Worm (Caenorhabditis elegans): Measurements from ENCODE around the gene F13H8.6.
A peak's percentile ranks its signal among the peaks of the same experiment; 100 is the strongest.

F13H8.6 gene

DNA sequence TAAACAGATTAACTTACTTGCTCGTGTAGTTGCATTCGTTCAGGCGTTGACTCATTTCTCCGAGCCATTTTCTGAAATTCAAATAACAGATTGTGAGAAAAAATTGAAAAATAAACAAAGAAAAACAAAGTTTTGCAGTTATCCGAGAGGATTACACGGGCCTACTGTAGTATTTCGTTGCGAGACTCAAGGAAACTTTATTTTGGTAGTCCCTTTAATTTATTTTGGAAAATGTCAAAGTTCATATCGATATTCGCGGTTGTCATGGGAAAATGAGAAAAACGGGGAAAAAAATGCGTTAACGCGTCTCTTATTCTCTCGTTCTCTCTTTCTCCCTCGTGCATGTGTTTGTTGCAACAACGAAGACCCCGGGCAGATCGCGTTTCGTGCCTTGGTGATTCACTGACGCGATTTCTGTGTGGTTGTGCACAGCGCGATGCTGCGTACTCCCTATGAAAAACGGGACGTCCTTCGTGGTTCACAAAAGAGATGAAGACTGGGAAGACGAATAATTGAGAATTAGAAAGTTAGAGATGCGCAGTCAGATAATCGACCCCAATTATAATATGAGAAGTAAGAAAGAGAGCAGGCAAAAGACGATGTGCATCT lies 44.6 kb upstream of the F13H8.6 start, which contains the start of gene set-4 (continued):
- TF ChIP-seq ZK546.5 (tag; optimal IDR thresholded peaks at IDR 0.05), result no peak
- TF ChIP-seq nhr-25 (tag; optimal IDR thresholded peaks at IDR 0.05), result peak; percentile 98
- peak; percentile 84 for TF ChIP-seq elt-2 (tag; optimal IDR thresholded peaks at IDR 0.05)
- TF ChIP-seq lsy-12 (tag; optimal IDR thresholded peaks at IDR 0.05), result peak; percentile 86
- peak; percentile 75 for TF ChIP-seq R02D3.7 (tag; optimal IDR thresholded peaks at IDR 0.05)
- TF ChIP-seq nfya-1 (tag; optimal IDR thresholded peaks at IDR 0.05; ENCODE audit: insufficient read depth), result peak; percentile 94
- peak; percentile 60 for TF ChIP-seq egl-27 (tag; optimal IDR thresholded peaks at IDR 0.05)
- TF ChIP-seq ama-1 (optimal IDR thresholded peaks at IDR 0.05), result peak; percentile 54
- TF ChIP-seq elt-3 (tag; optimal IDR thresholded peaks at IDR 0.05), result peak in 1 of 3 experiments; percentile 55
- no peak for TF ChIP-seq nhr-77 (tag; optimal IDR thresholded peaks at IDR 0.05)
- TF ChIP-seq unc-62 (GFP tag; optimal IDR thresholded peaks at IDR 0.05), result peak; percentile 46
- TF ChIP-seq egl-5 (tag; optimal IDR thresholded peaks at IDR 0.05), result peak; percentile 86
- no peak for TF ChIP-seq fkh-2 (tag; optimal IDR thresholded peaks at IDR 0.05)

DNA sequence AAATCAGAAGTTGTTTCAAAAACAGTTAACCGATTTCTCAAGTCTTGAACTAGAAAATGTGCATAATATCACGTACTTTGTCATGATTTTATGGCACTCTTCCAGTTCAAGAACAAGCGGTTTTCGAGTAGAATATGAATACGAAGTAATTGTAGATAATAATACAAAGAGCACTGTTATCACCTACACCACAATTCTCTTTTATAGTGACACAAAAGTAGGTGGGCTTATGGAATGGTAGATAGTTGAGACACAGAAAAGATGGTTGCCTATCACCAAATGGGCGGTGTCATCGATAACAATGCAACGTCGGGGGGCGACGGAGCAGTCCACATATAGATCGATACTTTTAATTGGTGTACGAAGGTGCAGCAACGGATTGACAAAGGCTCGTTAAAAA lies 41.9 kb upstream of the F13H8.6 start:
- peak; percentile 61 for TF ChIP-seq pha-4 (tag; optimal IDR thresholded peaks at IDR 0.05)
- peak; percentile 81 for TF ChIP-seq jun-1 (tag; optimal IDR thresholded peaks at IDR 0.05)
- no peak for TF ChIP-seq fos-1 (tag; optimal IDR thresholded peaks at IDR 0.05)
- no peak for TF ChIP-seq ceh-28 (tag; optimal IDR thresholded peaks at IDR 0.05)
- peak; percentile 96 for TF ChIP-seq pqm-1 (tag; optimal IDR thresholded peaks at IDR 0.05)
- peak; percentile 8 for TF ChIP-seq nfya-1 (tag; optimal IDR thresholded peaks at IDR 0.05; ENCODE audit: insufficient read depth)
- peak; percentile 99 for TF ChIP-seq elt-2 (tag; optimal IDR thresholded peaks at IDR 0.05)

DNA sequence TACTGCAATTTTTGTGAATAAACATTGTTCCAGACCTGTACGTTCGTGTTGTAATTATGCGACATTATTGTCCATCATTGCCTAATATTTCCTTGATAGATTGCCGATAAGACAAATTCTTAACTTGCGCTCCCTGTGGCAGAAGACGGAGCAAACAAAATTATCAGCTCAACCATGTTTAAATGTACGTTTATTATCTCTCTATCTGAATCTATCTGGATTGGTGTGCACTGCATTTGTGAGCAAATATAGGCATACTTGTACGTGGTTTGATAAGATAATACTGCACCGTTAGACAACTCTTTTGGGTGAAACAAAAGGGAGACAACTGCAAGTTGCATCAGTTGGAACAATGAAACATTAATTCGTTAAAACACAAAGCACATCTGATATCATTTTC lies 40.6 kb upstream of the F13H8.6 start:
- no peak for TF ChIP-seq lin-39 (tag; optimal IDR thresholded peaks at IDR 0.05)
- TF ChIP-seq elt-3 (tag; optimal IDR thresholded peaks at IDR 0.05), result no peak
- TF ChIP-seq egl-5 (tag; optimal IDR thresholded peaks at IDR 0.05), result no peak
- no peak for TF ChIP-seq mml-1 (tag; optimal IDR thresholded peaks at IDR 0.05)
- TF ChIP-seq ceh-16 (tag; optimal IDR thresholded peaks at IDR 0.05), result no peak
- TF ChIP-seq ZK546.5 (tag; optimal IDR thresholded peaks at IDR 0.05), result no peak
- no peak for TF ChIP-seq nhr-67 (tag; optimal IDR thresholded peaks at IDR 0.05)
- no peak for TF ChIP-seq nhr-237 (tag; optimal IDR thresholded peaks at IDR 0.05)
- TF ChIP-seq sea-2 (GFP tag; optimal IDR thresholded peaks at IDR 0.05), result no peak
- TF ChIP-seq nhr-11 (tag; optimal IDR thresholded peaks at IDR 0.05), result no peak
- TF ChIP-seq pha-4 (tag; optimal IDR thresholded peaks at IDR 0.05), result peak; percentile 41
- TF ChIP-seq daf-12 (tag; optimal IDR thresholded peaks at IDR 0.05), result no peak
- TF ChIP-seq pqm-1 (tag; optimal IDR thresholded peaks at IDR 0.05), result peak; percentile 98
- peak; percentile 39 for TF ChIP-seq skn-1 (tag; optimal IDR thresholded peaks at IDR 0.05)
- TF ChIP-seq eor-1 (tag; optimal IDR thresholded peaks at IDR 0.05), result no peak
- no peak for TF ChIP-seq nhr-23 (tag; optimal IDR thresholded peaks at IDR 0.05)
- TF ChIP-seq ama-1 (optimal IDR thresholded peaks at IDR 0.05), result no peak
- no peak for TF ChIP-seq snpc-4 (tag; optimal IDR thresholded peaks at IDR 0.05)
- TF ChIP-seq ztf-4 (tag; optimal IDR thresholded peaks at IDR 0.05), result no peak
- TF ChIP-seq jun-1 (tag; optimal IDR thresholded peaks at IDR 0.05), result peak; percentile 70
- TF ChIP-seq nhr-76 (tag; optimal IDR thresholded peaks at IDR 0.05), result no peak
- no peak for TF ChIP-seq hmg-11 (tag; optimal IDR thresholded peaks at IDR 0.05)
- no peak for TF ChIP-seq egl-27 (tag; optimal IDR thresholded peaks at IDR 0.05)
- peak; percentile 4 for TF ChIP-seq nfya-1 (tag; optimal IDR thresholded peaks at IDR 0.05; ENCODE audit: insufficient read depth)
- TF ChIP-seq fkh-10 (GFP tag; optimal IDR thresholded peaks at IDR 0.05), result no peak
- TF ChIP-seq nhr-28 (tag; optimal IDR thresholded peaks at IDR 0.05), result no peak
- TF ChIP-seq lin-15B (tag; optimal IDR thresholded peaks at IDR 0.05), result no peak
- no peak for TF ChIP-seq unc-39 (tag; optimal IDR thresholded peaks at IDR 0.05)
- TF ChIP-seq fos-1 (tag; optimal IDR thresholded peaks at IDR 0.05), result no peak
- TF ChIP-seq ceh-28 (tag; optimal IDR thresholded peaks at IDR 0.05), result no peak
- TF ChIP-seq ztf-11 (tag; optimal IDR thresholded peaks at IDR 0.05), result no peak
- no peak for TF ChIP-seq unc-62 (GFP tag; optimal IDR thresholded peaks at IDR 0.05)
- TF ChIP-seq fkh-2 (tag; optimal IDR thresholded peaks at IDR 0.05), result no peak
- no peak for TF ChIP-seq nhr-43 (tag; optimal IDR thresholded peaks at IDR 0.05; ENCODE audit: poor library complexity, severe bottlenecking)
- no peak for TF ChIP-seq lsy-12 (tag; optimal IDR thresholded peaks at IDR 0.05)
- TF ChIP-seq zag-1 (tag; optimal IDR thresholded peaks at IDR 0.05), result no peak
- no peak for TF ChIP-seq tbx-2 (tag; optimal IDR thresholded peaks at IDR 0.05)
- TF ChIP-seq nhr-25 (tag; optimal IDR thresholded peaks at IDR 0.05), result no peak
- TF ChIP-seq ceh-9 (tag; optimal IDR thresholded peaks at IDR 0.05), result no peak
- TF ChIP-seq elt-2 (tag; optimal IDR thresholded peaks at IDR 0.05), result peak; percentile 99
- no peak for TF ChIP-seq aly-2 (tag; optimal IDR thresholded peaks at IDR 0.05)

Data from whole organism, L3 larva.